Worm (Caenorhabditis elegans): ENCODE results near the gene cut-3.

DNA sequence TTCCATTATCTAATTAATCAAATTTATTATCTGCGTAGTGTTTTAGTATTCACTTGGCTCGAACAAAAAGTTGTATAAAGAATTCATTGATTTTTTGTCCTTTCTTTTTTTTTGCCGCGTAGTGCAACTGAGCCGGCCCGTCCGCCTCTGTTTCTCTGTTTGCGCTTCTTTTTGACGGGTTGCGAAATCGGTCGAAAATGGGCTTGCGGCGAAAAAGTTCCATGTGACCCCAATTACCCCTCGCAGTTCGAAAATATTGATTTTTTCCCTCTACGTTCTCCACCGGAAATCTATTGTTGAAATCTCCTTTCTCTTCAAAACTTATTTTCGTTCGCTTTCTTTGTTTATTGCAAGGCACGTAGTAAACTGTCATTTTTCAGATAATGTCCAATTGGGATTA lies 10.8 kb upstream of the cut-3 start, which contains the start of gene zyg-9:
- TF ChIP-seq unc-62 (GFP tag; optimal IDR thresholded peaks at IDR 0.05) (no peak), fkh-10 (GFP tag; optimal IDR thresholded peaks at IDR 0.05) (no peak), unc-39 (tag; optimal IDR thresholded peaks at IDR 0.05) (no peak), aly-2 (tag; optimal IDR thresholded peaks at IDR 0.05) (no peak), zag-1 (tag; optimal IDR thresholded peaks at IDR 0.05) (no peak)
